Worm (Caenorhabditis elegans) whole organism, L1 larva: ENCODE measurements around the gene clec-157.

Experiments
- C16A3.4 ChIP-seq: fragments of 150-350 bp; optimal IDR thresholded peaks from 2 replicates; lab custom pipeline; 2014; ENCODE audit warnings: missing biosample characterization, missing genetic modification characterization
- F16B12.6 ChIP-seq: fragments of 150-350 bp; optimal IDR thresholded peaks from 2 replicates; lab custom pipeline; 2014; ENCODE audit warnings: missing biosample characterization, missing genetic modification characterization
- Y116A8C.19 ChIP-seq: sonication (generic microtip); optimal IDR thresholded peaks from 2 replicates; lab custom pipeline; 2016; ENCODE audit warnings: missing compliant biosample characterization, missing genetic modification characterization, borderline replicate concordance
- aly-2 ChIP-seq: fragments of 150-350 bp; optimal IDR thresholded peaks from 2 replicates; lab custom pipeline; 2014; ENCODE audit warnings: missing biosample characterization, missing genetic modification characterization
- blmp-1 ChIP-seq: fragments of 150-350 bp; optimal IDR thresholded peaks from 2 replicates; lab custom pipeline; 2014; ENCODE audit warnings: missing biosample characterization, missing genetic modification characterization
- ceh-8 ChIP-seq: fragments of 200-800 bp; sonication (Bioruptor generic); optimal IDR thresholded peaks from 2 replicates; lab custom pipeline; 2018; ENCODE audit warnings: mild to moderate bottlenecking, missing genetic modification characterization, moderate library complexity, missing compliant biosample characterization
- ceh-88 ChIP-seq: fragments of 200-800 bp; sonication (Bioruptor generic); IDR thresholded peaks from 2 replicates; pipeline ENCODE4 v1.3.6; 2022; ENCODE audit warnings: missing genetic modification characterization, missing compliant biosample characterization
- ces-1 ChIP-seq: fragments of 150-350 bp; optimal IDR thresholded peaks from 2 replicates; lab custom pipeline; 2014; ENCODE audit warnings: missing biosample characterization, missing genetic modification reagents, missing genetic modification characterization
- dpl-1 ChIP-seq, 3 experiments: fragments of 150-350 bp in 2 of 3; sonication (generic microtip) in 1 of 3; optimal IDR thresholded peaks; 2 replicates each; lab custom pipeline; 2014 to 2017; ENCODE audit warnings: missing biosample characterization in 3 of 3, missing genetic modification characterization in 3 of 3, missing genetic modification reagents in 3 of 3
- dsc-1 ChIP-seq: sonication (generic microtip); optimal IDR thresholded peaks from 2 replicates; lab custom pipeline; 2016; ENCODE audit warnings: mild to moderate bottlenecking, missing genetic modification characterization, missing compliant biosample characterization
- efl-1 ChIP-seq, 4 experiments: fragments of 150-350 bp; optimal IDR thresholded peaks in 3 of 4; peaks in 1 of 4; 1 replicate in 1 of 4; 2 replicates in 3 of 4; lab custom pipeline; 2014; ENCODE audit warnings: missing biosample characterization in 2 of 4, missing genetic modification characterization in 2 of 4, missing genetic modification reagents in 2 of 4
- egl-27 ChIP-seq, 2 experiments: fragments of 150-350 bp in 1 of 2; sonication (generic microtip); optimal IDR thresholded peaks; 3 replicates each; lab custom pipeline; 2017 to 2018; ENCODE audit warnings: missing biosample characterization in 2 of 2, missing genetic modification characterization in 2 of 2, missing genetic modification reagents in 2 of 2
- elt-3 ChIP-seq, 6 experiments: fragments of 150-350 bp in 1 of 6; sonication (generic microtip); optimal IDR thresholded peaks; 2 replicates each; lab custom pipeline; 2017 to 2018; ENCODE audit warnings: missing biosample characterization in 6 of 6, missing genetic modification characterization in 6 of 6, inconsistent platforms in 1 of 6
- ets-5 ChIP-seq: fragments of 200-800 bp; sonication (Bioruptor generic); IDR thresholded peaks from 2 replicates; pipeline ENCODE4 v1.3.6; 2022; ENCODE audit warnings: missing genetic modification characterization, missing compliant biosample characterization
- fos-1 ChIP-seq: fragments of 150-350 bp; optimal IDR thresholded peaks from 2 replicates; lab custom pipeline; 2014; ENCODE audit warnings: missing biosample characterization, missing genetic modification characterization
- grh-1 ChIP-seq: fragments of 200-800 bp; sonication (Bioruptor generic); IDR thresholded peaks from 2 replicates; pipeline ENCODE4 v1.3.6; 2022; ENCODE audit warnings: missing genetic modification reagents, missing genetic modification characterization, missing compliant biosample characterization
- hlh-17 ChIP-seq: fragments of 200-800 bp; sonication (Bioruptor generic); optimal IDR thresholded peaks from 2 replicates; lab custom pipeline; 2018; ENCODE audit warnings: missing genetic modification characterization, mild to moderate bottlenecking, missing compliant biosample characterization, moderate library complexity, borderline replicate concordance
- hlh-4 ChIP-seq: sonication (generic microtip); optimal IDR thresholded peaks from 2 replicates; lab custom pipeline; 2016; ENCODE audit warnings: mild to moderate bottlenecking, missing genetic modification characterization, missing compliant biosample characterization
- hpl-2 ChIP-seq: fragments of 150-350 bp; optimal IDR thresholded peaks from 2 replicates; lab custom pipeline; 2014; ENCODE audit warnings: missing biosample characterization, missing genetic modification reagents, missing genetic modification characterization
- jun-1 ChIP-seq: fragments of 150-350 bp; optimal IDR thresholded peaks from 2 replicates; lab custom pipeline; 2014; ENCODE audit warnings: missing biosample characterization, missing genetic modification reagents, missing genetic modification characterization
- lin-35 ChIP-seq, 2 experiments: fragments of 150-350 bp; optimal IDR thresholded peaks; 2 replicates each; lab custom pipeline; 2014; ENCODE audit warnings: missing biosample characterization in 2 of 2, missing genetic modification characterization in 2 of 2, missing genetic modification reagents in 2 of 2
- lsy-2 ChIP-seq, 2 experiments: fragments of 150-350 bp; optimal IDR thresholded peaks; 2 replicates each; lab custom pipeline; 2014; ENCODE audit warnings: missing biosample characterization in 2 of 2, missing genetic modification characterization in 2 of 2
- mef-2 ChIP-seq: fragments of 150-350 bp; optimal IDR thresholded peaks from 2 replicates; lab custom pipeline; 2014; ENCODE audit warnings: missing biosample characterization, missing genetic modification characterization
- nhr-11 ChIP-seq: fragments of 150-350 bp; optimal IDR thresholded peaks from 2 replicates; lab custom pipeline; 2014; ENCODE audit warnings: missing biosample characterization, missing genetic modification characterization
- nhr-12 ChIP-seq: sonication (generic microtip); optimal IDR thresholded peaks from 2 replicates; lab custom pipeline; 2017; ENCODE audit warnings: missing biosample characterization, missing genetic modification characterization
- nhr-237 ChIP-seq: fragments of 150-350 bp; optimal IDR thresholded peaks from 2 replicates; lab custom pipeline; 2014; ENCODE audit warnings: missing biosample characterization, missing genetic modification characterization
- nhr-47 ChIP-seq: sonication (generic microtip); optimal IDR thresholded peaks from 2 replicates; lab custom pipeline; 2016; ENCODE audit warnings: mild to moderate bottlenecking, missing genetic modification characterization, moderate library complexity, missing compliant biosample characterization
- nhr-84 ChIP-seq: sonication (generic microtip); optimal IDR thresholded peaks from 2 replicates; lab custom pipeline; 2017; ENCODE audit warnings: missing biosample characterization, missing genetic modification characterization
- pag-3 ChIP-seq: sonication (generic microtip); optimal IDR thresholded peaks from 2 replicates; lab custom pipeline; 2017; ENCODE audit warnings: missing genetic modification characterization, mild to moderate bottlenecking, missing compliant biosample characterization, antibody characterized with exemption, borderline replicate concordance; ENCODE audit not compliant: insufficient read depth
- pqm-1 ChIP-seq: sonication (generic microtip); optimal IDR thresholded peaks from 3 replicates; lab custom pipeline; 2017; ENCODE audit warnings: missing biosample characterization, missing genetic modification characterization
- skn-1 ChIP-seq: fragments of 150-350 bp; optimal IDR thresholded peaks from 2 replicates; lab custom pipeline; 2014; ENCODE audit warnings: missing biosample characterization, missing genetic modification characterization
- sox-4 ChIP-seq: sonication (generic microtip); optimal IDR thresholded peaks from 2 replicates; lab custom pipeline; 2016; ENCODE audit warnings: missing genetic modification characterization, missing compliant biosample characterization
- sup-37 ChIP-seq: fragments of 200-800 bp; sonication (Bioruptor generic); optimal IDR thresholded peaks from 2 replicates; lab custom pipeline; 2018; ENCODE audit warnings: mild to moderate bottlenecking, missing genetic modification characterization, missing compliant biosample characterization
- swsn-7 ChIP-seq: sonication (generic microtip); optimal IDR thresholded peaks from 2 replicates; lab custom pipeline; 2016; ENCODE audit warnings: missing genetic modification characterization, missing compliant biosample characterization
- tbx-2 ChIP-seq: sonication (generic microtip); optimal IDR thresholded peaks from 2 replicates; lab custom pipeline; 2016; ENCODE audit warnings: missing genetic modification characterization, missing compliant biosample characterization
- tlp-1 ChIP-seq: fragments of 150-350 bp; optimal IDR thresholded peaks from 2 replicates; lab custom pipeline; 2014; ENCODE audit warnings: missing biosample characterization, missing genetic modification characterization
- unc-130 ChIP-seq: fragments of 150-350 bp; optimal IDR thresholded peaks from 2 replicates; lab custom pipeline; 2017; ENCODE audit warnings: missing biosample characterization, missing genetic modification characterization, inconsistent platforms
- unc-62 ChIP-seq: fragments of 150-350 bp; optimal IDR thresholded peaks from 2 replicates; lab custom pipeline; 2014; ENCODE audit warnings: missing biosample characterization, missing genetic modification reagents, missing genetic modification characterization
- unc-98 ChIP-seq: fragments of 200-800 bp; sonication (Bioruptor generic); IDR thresholded peaks from 2 replicates; pipeline ENCODE4 v1.3.6; 2022; ENCODE audit warnings: missing genetic modification characterization, missing compliant biosample characterization
- vab-15 ChIP-seq: sonication (generic microtip); optimal IDR thresholded peaks from 2 replicates; lab custom pipeline; 2017; ENCODE audit warnings: missing genotype, mild to moderate bottlenecking, missing genetic modification characterization, missing compliant biosample characterization
- zag-1 ChIP-seq: fragments of 150-350 bp; optimal IDR thresholded peaks from 2 replicates; lab custom pipeline; 2014; ENCODE audit warnings: missing biosample characterization, missing genetic modification characterization
- zip-4 ChIP-seq: fragments of 200-800 bp; sonication (Bioruptor generic); optimal IDR thresholded peaks from 2 replicates; lab custom pipeline; 2018; ENCODE audit warnings: mild to moderate bottlenecking, missing genetic modification characterization, moderate library complexity, missing compliant biosample characterization
- ztf-11 ChIP-seq, 2 experiments: sonication (generic microtip); optimal IDR thresholded peaks; 2 replicates each; lab custom pipeline; 2016 to 2017; ENCODE audit warnings: missing genetic modification characterization in 2 of 2, missing biosample characterization in 1 of 2, missing compliant biosample characterization in 1 of 2

The clec-157 gene

DNA sequence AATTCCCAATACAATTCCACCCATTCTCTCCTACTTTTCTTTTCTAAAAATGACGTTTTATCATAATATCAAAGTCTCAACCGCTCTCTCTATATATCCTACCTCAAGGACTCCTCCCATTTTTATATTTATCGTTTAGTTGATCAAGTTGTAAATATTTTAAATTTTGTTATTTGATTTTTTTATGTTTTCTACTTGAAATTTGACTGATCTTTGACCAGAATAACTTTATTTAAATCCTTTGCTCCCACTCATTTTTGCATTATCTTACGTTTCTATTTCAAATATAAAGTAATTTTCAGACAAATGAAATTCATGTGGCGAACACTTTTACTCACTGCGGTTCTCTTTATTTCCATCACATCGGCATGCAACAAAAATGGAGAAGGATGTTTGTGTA, 6.8 kb downstream of the clec-157 start, which contains the start of the genes acbp-7 and F26A1.19:
TSS of gene acbp-7 (plus strand) at position 301 of the 400 bp plus-strand sequence.
TSS of gene F26A1.19 (plus strand) at position 303 of the 400 bp plus-strand sequence.
- TF ChIP-seq sup-37 (GFP tag; lab: Kevin White, UChicago) (no peak), mef-2 (tag; lab: Kevin White, UChicago) (no peak), pqm-1 (no peak), efl-1 (optimal IDR thresholded peaks at IDR 0.05; lab: Kevin White, UChicago) (no peak), efl-1 (GFP tag; optimal IDR thresholded peaks at IDR 0.05 in 1 of 2; lab: Kevin White, UChicago) (no peak), aly-2 (no peak), ceh-88 (GFP tag; lab: Robert Waterston, UW) (no peak), dsc-1 (tag; lab: Kevin White, UChicago) (no peak), hlh-17 (no peak), dpl-1 (GFP tag; optimal IDR thresholded peaks at IDR 0.05; lab: Kevin White, UChicago) (no peak), F16B12.6 (tag; lab: Kevin White, UChicago) (no peak), nhr-47 (tag; lab: Kevin White, UChicago) (no peak), C16A3.4 (tag; lab: Kevin White, UChicago) (no peak), swsn-7 (tag; lab: Kevin White, UChicago) (no peak), unc-62 (GFP tag; lab: Kevin White, UChicago) (no peak), ceh-8 (no peak), sox-4 (no peak)

DNA sequence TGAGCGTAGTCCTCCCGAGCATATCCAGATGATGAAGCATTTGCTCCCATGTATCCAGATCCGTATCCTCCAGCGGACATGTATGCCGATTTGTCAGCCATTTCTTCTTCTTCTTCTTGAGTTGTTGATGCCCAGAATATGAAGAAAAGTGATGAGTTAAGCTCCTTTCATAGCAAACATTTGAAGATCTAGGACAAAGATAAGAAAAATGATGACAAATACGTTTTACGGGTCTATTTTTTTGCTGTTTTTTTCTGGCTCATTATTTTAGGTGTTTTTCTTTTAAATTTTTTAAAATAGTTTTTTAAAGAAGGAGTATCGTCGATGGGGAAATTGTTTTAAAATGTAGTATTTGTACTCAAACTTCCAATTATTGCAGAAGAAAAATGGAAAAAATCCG, 14.0 kb downstream of the clec-157 start, which contains the start of gene nspd-9:
TSS of gene nspd-9 (minus strand) at position 101 of the 400 bp plus-strand sequence.
- TF ChIP-seq tbx-2 (tag; lab: Kevin White, UChicago) (no peak), efl-1 (optimal IDR thresholded peaks at IDR 0.05; lab: Kevin White, UChicago) (no peak), efl-1 (GFP tag; optimal IDR thresholded peaks at IDR 0.05 in 1 of 2; lab: Kevin White, UChicago) (no peak), unc-98 (GFP tag; lab: Robert Waterston, UW) (no peak), C16A3.4 (tag; lab: Kevin White, UChicago) (no peak), F16B12.6 (tag; lab: Kevin White, UChicago) (no peak)

DNA sequence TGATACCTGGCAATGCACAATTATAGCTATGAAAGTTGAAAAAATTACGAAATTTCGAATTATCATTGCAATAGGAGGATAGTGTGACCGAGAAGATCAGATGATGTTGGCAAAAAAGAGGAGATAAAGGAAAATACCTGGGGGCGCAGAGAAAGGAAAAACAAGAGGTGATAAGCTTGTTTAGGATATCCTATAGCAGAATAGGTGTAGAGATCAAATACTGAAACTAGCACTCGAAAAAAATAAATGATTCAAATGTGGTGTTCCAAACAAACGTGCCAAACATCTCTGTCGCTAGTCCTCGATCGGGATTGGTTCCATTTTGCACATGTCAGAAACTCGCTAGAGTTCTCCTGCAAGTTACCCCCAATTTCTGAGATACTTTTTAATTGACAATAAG, 14.8 kb downstream of the clec-157 start, which contains the start of gene F26A1.9:
TSS of gene F26A1.9 (minus strand) at position 101 of the 400 bp plus-strand sequence.
- TF ChIP-seq lsy-2 (tag; optimal IDR thresholded peaks at IDR 0.05; lab: Kevin White, UChicago): no peak
- no peak for TF ChIP-seq ces-1
- no peak for TF ChIP-seq pag-3 (tag; lab: Kevin White, UChicago)
- TF ChIP-seq grh-1 (GFP tag; lab: Robert Waterston, UW): no peak
- no peak for TF ChIP-seq ztf-11 (tag; optimal IDR thresholded peaks at IDR 0.05; lab: Kevin White, UChicago)
- TF ChIP-seq aly-2: no peak
- TF ChIP-seq elt-3 (tag; optimal IDR thresholded peaks at IDR 0.05; lab: Kevin White, UChicago): no peak
- TF ChIP-seq zag-1 (tag; lab: Kevin White, UChicago): no peak
- TF ChIP-seq unc-130 (tag; lab: Kevin White, UChicago): no peak
- no peak for TF ChIP-seq fos-1 (tag; lab: Kevin White, UChicago)
- TF ChIP-seq nhr-237 (tag; lab: Kevin White, UChicago): no peak
- no peak for TF ChIP-seq lin-35 (GFP tag; optimal IDR thresholded peaks at IDR 0.05; lab: Kevin White, UChicago)
- TF ChIP-seq C16A3.4 (tag; lab: Kevin White, UChicago): no peak
- TF ChIP-seq Y116A8C.19: no peak
- TF ChIP-seq vab-15 (tag; lab: Kevin White, UChicago): no peak
- TF ChIP-seq tlp-1 (tag; lab: Kevin White, UChicago): no peak
- no peak for TF ChIP-seq hpl-2 (GFP tag; lab: Kevin White, UChicago)
- no peak for TF ChIP-seq hlh-17
- no peak for TF ChIP-seq egl-27 (tag; optimal IDR thresholded peaks at IDR 0.05; lab: Kevin White, UChicago)
- no peak for TF ChIP-seq unc-62 (GFP tag; lab: Kevin White, UChicago)
- TF ChIP-seq, all 84 proteins: peak for 0

DNA sequence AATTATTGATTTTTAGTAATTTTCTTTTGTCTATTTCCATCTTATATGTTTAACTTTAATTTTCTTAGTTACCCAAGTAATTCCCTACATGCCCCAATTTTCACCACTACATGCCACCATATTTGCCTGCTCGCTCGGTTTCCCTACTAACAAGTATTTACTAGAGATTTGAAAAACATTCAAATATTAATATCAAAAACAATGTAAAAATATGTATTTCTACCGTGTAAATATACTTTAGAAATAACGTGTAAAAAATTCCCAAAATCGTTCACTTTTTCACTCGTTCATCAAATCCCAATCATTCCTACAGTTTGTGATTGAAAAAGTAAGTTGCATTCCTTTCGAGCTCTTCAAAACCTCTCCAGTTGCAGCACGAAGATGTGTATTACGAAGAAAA, 17.6 kb downstream of the clec-157 start, which contains the start of gene F26A1.3:
TSS of gene F26A1.3 (plus strand) at position 301 of the 400 bp plus-strand sequence.
- TF ChIP-seq pag-3 (tag; lab: Kevin White, UChicago): no peak
- TF ChIP-seq skn-1: no peak
- TF ChIP-seq zip-4 (GFP tag; lab: Kevin White, UChicago): no peak
- TF ChIP-seq nhr-84 (tag; lab: Kevin White, UChicago): no peak
- TF ChIP-seq nhr-12: no peak
- TF ChIP-seq ets-5 (GFP tag; lab: Robert Waterston, UW): no peak
- TF ChIP-seq nhr-11 (tag; lab: Kevin White, UChicago): no peak
- no peak for TF ChIP-seq blmp-1 (tag; lab: Kevin White, UChicago)
- TF ChIP-seq hlh-17: no peak
- no peak for TF ChIP-seq hlh-4 (tag; lab: Kevin White, UChicago)
- TF ChIP-seq jun-1 (tag; lab: Kevin White, UChicago): no peak
- TF ChIP-seq ces-1: no peak
